Worm (Caenorhabditis elegans): ENCODE data around the gene mig-32.

- TF ChIP-seq lir-1 (GFP tag; conservative IDR thresholded peaks at IDR 0.05) (no peak), atf-7 (tag; optimal IDR thresholded peaks at IDR 0.05) (no peak)
Measured at ce11 chrIV:12093819-12094218, 1.8 kb upstream of the mig-32 start, which contains the start of gene F11A10.5.
